Worm (Caenorhabditis elegans): ENCODE results near the gene srap-1.

DNA sequence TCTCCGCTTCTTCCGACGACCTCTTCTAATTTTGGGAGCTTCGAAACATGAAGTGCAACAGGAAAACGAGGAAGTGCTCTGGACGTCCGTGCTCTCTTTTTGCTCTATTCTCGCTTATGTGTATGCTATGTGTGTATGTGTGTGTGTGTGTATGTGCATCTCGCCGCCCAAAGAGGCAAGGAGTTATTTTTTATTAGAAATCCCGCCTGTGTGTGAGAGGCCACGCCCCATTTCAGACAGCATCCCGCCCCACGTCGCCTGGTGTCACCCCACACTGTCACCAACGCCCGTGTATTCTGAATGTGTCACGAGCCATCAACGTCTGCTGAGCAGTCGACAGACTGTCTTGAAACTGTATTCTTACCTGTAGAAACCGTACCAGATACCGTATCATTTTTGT, 52.5 kb downstream of the srap-1 start, which contains the start of gene T05B9.2:
- no peak for TF ChIP-seq nhr-237 (tag; optimal IDR thresholded peaks at IDR 0.05)
- no peak for TF ChIP-seq blmp-1 (tag; optimal IDR thresholded peaks at IDR 0.05)
- TF ChIP-seq ham-2 (GFP tag; optimal IDR thresholded peaks at IDR 0.05), result no peak
- no peak for TF ChIP-seq lsy-2 (tag; optimal IDR thresholded peaks at IDR 0.05)
- no peak for TF ChIP-seq tbx-8 (GFP tag; optimal IDR thresholded peaks at IDR 0.05)
- no peak for TF ChIP-seq mab-5 (tag; optimal IDR thresholded peaks at IDR 0.05)
- TF ChIP-seq drap-1 (GFP tag; optimal IDR thresholded peaks at IDR 0.05), result no peak
- TF ChIP-seq unc-62 (GFP tag; optimal IDR thresholded peaks at IDR 0.05), result no peak
- no peak for TF ChIP-seq hlh-1 (tag; optimal IDR thresholded peaks at IDR 0.05)
- TF ChIP-seq elt-3 (tag; optimal IDR thresholded peaks at IDR 0.05), result no peak
- TF ChIP-seq snpc-4 (tag; optimal IDR thresholded peaks at IDR 0.05), result no peak
- no peak for TF ChIP-seq ceh-83 (GFP tag; optimal IDR thresholded peaks at IDR 0.05)
- no peak for TF ChIP-seq ztf-11 (tag; optimal IDR thresholded peaks at IDR 0.05)
- no peak for TF ChIP-seq lin-13 (tag; optimal IDR thresholded peaks at IDR 0.05)

Data from whole organism, mixed stage, embryonic.